Worm (Caenorhabditis elegans) whole organism, L3 larva: ENCODE data around the gene B0222.5.
A peak's percentile ranks its signal among the peaks of the same experiment; 100 is the strongest.

ENCODE experiments used
- R02D3.7 ChIP-seq: fragments of 150-350 bp; optimal IDR thresholded peaks from 2 replicates; lab custom pipeline; 2014; ENCODE audit warnings: missing biosample characterization, missing genetic modification characterization
- ZK546.5 ChIP-seq: sonication (generic microtip); optimal IDR thresholded peaks from 2 replicates; lab custom pipeline; 2017; ENCODE audit warnings: missing biosample characterization, missing genetic modification characterization
- aly-2 ChIP-seq: fragments of 150-350 bp; optimal IDR thresholded peaks from 2 replicates; lab custom pipeline; 2014; ENCODE audit warnings: missing biosample characterization, missing genetic modification characterization
- ama-1 ChIP-seq: fragments of 150-350 bp; optimal IDR thresholded peaks from 2 replicates; lab custom pipeline; 2018
- ceh-16 ChIP-seq: sonication (generic microtip); optimal IDR thresholded peaks from 2 replicates; lab custom pipeline; 2017; ENCODE audit warnings: missing biosample characterization, missing genetic modification characterization
- ceh-28 ChIP-seq: fragments of 150-350 bp; optimal IDR thresholded peaks from 2 replicates; lab custom pipeline; 2014; ENCODE audit warnings: missing biosample characterization, missing genetic modification reagents, missing genetic modification characterization
- ceh-82 ChIP-seq: fragments of 150-350 bp; optimal IDR thresholded peaks from 2 replicates; lab custom pipeline; 2014; ENCODE audit warnings: missing biosample characterization, missing genetic modification characterization
- ceh-9 ChIP-seq: sonication (generic microtip); optimal IDR thresholded peaks from 2 replicates; lab custom pipeline; 2018; ENCODE audit warnings: missing biosample characterization, missing genetic modification characterization
- daf-12 ChIP-seq: fragments of 150-350 bp; optimal IDR thresholded peaks from 2 replicates; lab custom pipeline; 2014; ENCODE audit warnings: missing biosample characterization, missing genetic modification reagents, missing genetic modification characterization
- egl-27 ChIP-seq: sonication (generic microtip); optimal IDR thresholded peaks from 4 replicates; lab custom pipeline; 2017; ENCODE audit warnings: missing biosample characterization, missing genetic modification reagents, missing genetic modification characterization
- egl-5 ChIP-seq: fragments of 150-350 bp; optimal IDR thresholded peaks from 2 replicates; lab custom pipeline; 2017; ENCODE audit warnings: missing biosample characterization, missing genetic modification reagents, missing genetic modification characterization, inconsistent platforms
- elt-1 ChIP-seq: fragments of 150-350 bp; optimal IDR thresholded peaks from 2 replicates; lab custom pipeline; 2014; ENCODE audit warnings: missing biosample characterization, missing genetic modification characterization
- elt-2 ChIP-seq: sonication (generic microtip); optimal IDR thresholded peaks from 2 replicates; lab custom pipeline; 2016; ENCODE audit warnings: missing genetic modification reagents, mild to moderate bottlenecking, missing genetic modification characterization, missing compliant biosample characterization
- elt-3 ChIP-seq, 3 experiments: fragments of 150-350 bp in 1 of 3; sonication (generic microtip) in 2 of 3; optimal IDR thresholded peaks; 2 replicates in 2 of 3; 4 replicates in 1 of 3; lab custom pipeline; 2014 to 2017; ENCODE audit warnings: missing biosample characterization in 3 of 3, missing genetic modification characterization in 3 of 3
- eor-1 ChIP-seq, 2 experiments: fragments of 150-350 bp; optimal IDR thresholded peaks; 2 replicates each; lab custom pipeline; 2014 to 2018; ENCODE audit warnings: missing biosample characterization in 2 of 2, missing genetic modification characterization in 2 of 2
- fkh-10 ChIP-seq: sonication (generic microtip); optimal IDR thresholded peaks from 2 replicates; lab custom pipeline; 2017; ENCODE audit warnings: missing biosample characterization, missing genetic modification reagents, missing genetic modification characterization
- fkh-2 ChIP-seq: fragments of 150-350 bp; optimal IDR thresholded peaks from 2 replicates; lab custom pipeline; 2014; ENCODE audit warnings: missing biosample characterization, missing genetic modification reagents, missing genetic modification characterization
- fos-1 ChIP-seq: fragments of 150-350 bp; optimal IDR thresholded peaks from 2 replicates; lab custom pipeline; 2014; ENCODE audit warnings: missing biosample characterization, missing genetic modification characterization
- hmg-11 ChIP-seq: sonication (generic microtip); optimal IDR thresholded peaks from 2 replicates; lab custom pipeline; 2016; ENCODE audit warnings: missing genetic modification characterization, missing compliant biosample characterization
- jun-1 ChIP-seq: fragments of 150-350 bp; optimal IDR thresholded peaks from 2 replicates; lab custom pipeline; 2014; ENCODE audit warnings: missing biosample characterization, missing genetic modification reagents, missing genetic modification characterization
- lin-15B ChIP-seq: fragments of 150-350 bp; optimal IDR thresholded peaks from 2 replicates; lab custom pipeline; 2014; ENCODE audit warnings: missing biosample characterization, missing genetic modification characterization
- lin-39 ChIP-seq: fragments of 150-350 bp; optimal IDR thresholded peaks from 2 replicates; lab custom pipeline; 2018; ENCODE audit warnings: missing biosample characterization, missing genetic modification reagents, missing genetic modification characterization
- lsy-12 ChIP-seq: sonication (generic microtip); optimal IDR thresholded peaks from 2 replicates; lab custom pipeline; 2016; ENCODE audit warnings: mild to moderate bottlenecking, missing genetic modification characterization, missing compliant biosample characterization
- mdl-1 ChIP-seq: fragments of 150-350 bp; optimal IDR thresholded peaks from 2 replicates; lab custom pipeline; 2014; ENCODE audit warnings: missing biosample characterization, missing genetic modification characterization
- mml-1 ChIP-seq: fragments of 150-350 bp; sonication (generic microtip); optimal IDR thresholded peaks from 3 replicates; lab custom pipeline; 2014; ENCODE audit warnings: missing biosample characterization, missing genetic modification characterization
- nfya-1 ChIP-seq: sonication (generic microtip); optimal IDR thresholded peaks from 2 replicates; lab custom pipeline; 2017; ENCODE audit warnings: missing genetic modification characterization, mild to moderate bottlenecking, missing compliant biosample characterization, antibody characterized with exemption, moderate library complexity; ENCODE audit not compliant: insufficient read depth
- nhr-11 ChIP-seq: fragments of 150-350 bp; optimal IDR thresholded peaks from 2 replicates; lab custom pipeline; 2014; ENCODE audit warnings: missing biosample characterization, missing genetic modification characterization
- nhr-12 ChIP-seq: fragments of 150-350 bp; optimal IDR thresholded peaks from 2 replicates; lab custom pipeline; 2014; ENCODE audit warnings: missing biosample characterization, missing genetic modification characterization
- nhr-23 ChIP-seq: fragments of 150-350 bp; optimal IDR thresholded peaks from 2 replicates; lab custom pipeline; 2014; ENCODE audit warnings: missing biosample characterization, missing genetic modification reagents, missing genetic modification characterization
- nhr-237 ChIP-seq: fragments of 150-350 bp; optimal IDR thresholded peaks from 2 replicates; lab custom pipeline; 2014; ENCODE audit warnings: missing biosample characterization, missing genetic modification characterization
- nhr-25 ChIP-seq: sonication (generic microtip); optimal IDR thresholded peaks from 2 replicates; lab custom pipeline; 2017; ENCODE audit warnings: missing biosample characterization, missing genetic modification characterization
- nhr-28 ChIP-seq: fragments of 150-350 bp; optimal IDR thresholded peaks from 2 replicates; lab custom pipeline; 2014; ENCODE audit warnings: missing biosample characterization, missing genetic modification characterization
- nhr-43 ChIP-seq: sonication (generic microtip); optimal IDR thresholded peaks from 2 replicates; lab custom pipeline; 2016; ENCODE audit warnings: mild to moderate bottlenecking, missing genetic modification characterization, missing compliant biosample characterization; ENCODE audit not compliant: poor library complexity, severe bottlenecking
- nhr-67 ChIP-seq: fragments of 150-350 bp; optimal IDR thresholded peaks from 2 replicates; lab custom pipeline; 2014; ENCODE audit warnings: missing biosample characterization, missing genetic modification characterization
- nhr-76 ChIP-seq: fragments of 150-350 bp; sonication (generic microtip); optimal IDR thresholded peaks from 5 replicates; lab custom pipeline; 2014; ENCODE audit warnings: missing biosample characterization, missing genetic modification characterization
- nhr-77 ChIP-seq: fragments of 150-350 bp; optimal IDR thresholded peaks from 2 replicates; lab custom pipeline; 2014; ENCODE audit warnings: missing biosample characterization, missing genetic modification characterization
- pha-4 ChIP-seq: fragments of 150-350 bp; optimal IDR thresholded peaks from 2 replicates; lab custom pipeline; 2014; ENCODE audit warnings: missing biosample characterization, missing genetic modification reagents, missing genetic modification characterization
- pqm-1 ChIP-seq: fragments of 150-350 bp; optimal IDR thresholded peaks from 2 replicates; lab custom pipeline; 2017; ENCODE audit warnings: missing biosample characterization, missing genetic modification characterization, inconsistent platforms
- sea-2 ChIP-seq: fragments of 150-350 bp; sonication (generic microtip); optimal IDR thresholded peaks from 4 replicates; lab custom pipeline; 2014; ENCODE audit warnings: missing biosample characterization, missing genetic modification reagents, missing genetic modification characterization
- skn-1 ChIP-seq: fragments of 150-350 bp; optimal IDR thresholded peaks from 2 replicates; lab custom pipeline; 2014; ENCODE audit warnings: missing biosample characterization, missing genetic modification characterization
- snpc-4 ChIP-seq: fragments of 150-350 bp; optimal IDR thresholded peaks from 2 replicates; lab custom pipeline; 2014; ENCODE audit warnings: missing biosample characterization, missing genetic modification characterization
- tbx-2 ChIP-seq: sonication (generic microtip); optimal IDR thresholded peaks from 2 replicates; lab custom pipeline; 2016; ENCODE audit warnings: mild to moderate bottlenecking, missing genetic modification characterization, missing compliant biosample characterization
- unc-39 ChIP-seq: sonication (generic microtip); optimal IDR thresholded peaks from 4 replicates; lab custom pipeline; 2017; ENCODE audit warnings: missing biosample characterization, missing genetic modification characterization
- unc-62 ChIP-seq: fragments of 150-350 bp; sonication (generic microtip); optimal IDR thresholded peaks from 4 replicates; lab custom pipeline; 2014; ENCODE audit warnings: missing biosample characterization, missing genetic modification reagents, missing genetic modification characterization
- zag-1 ChIP-seq: fragments of 150-350 bp; optimal IDR thresholded peaks from 2 replicates; lab custom pipeline; 2014; ENCODE audit warnings: missing biosample characterization, missing genetic modification characterization
- ztf-11 ChIP-seq: fragments of 150-350 bp; optimal IDR thresholded peaks from 2 replicates; lab custom pipeline; 2014; ENCODE audit warnings: missing biosample characterization, missing genetic modification characterization
- ztf-4 ChIP-seq: fragments of 150-350 bp; optimal IDR thresholded peaks from 2 replicates; lab custom pipeline; 2014; ENCODE audit warnings: missing biosample characterization, missing genetic modification characterization

Gene B0222.5

ce11 chrV:9128562-9128961 lies 26.1 kb downstream of the B0222.5 start:
- TF ChIP-seq nfya-1 (tag; lab: Kevin White, UChicago) = peak; percentile 73
- TF ChIP-seq nhr-76 (tag; lab: Kevin White, UChicago) = no peak
- no peak for TF ChIP-seq daf-12 (tag; lab: Kevin White, UChicago)
- no peak for TF ChIP-seq nhr-23 (tag; lab: Kevin White, UChicago)
- no peak for TF ChIP-seq ama-1 (lab: Kevin White, UChicago)
- peak; percentile 2 for TF ChIP-seq elt-2 (tag; lab: Kevin White, UChicago)
- no peak for TF ChIP-seq ceh-82 (tag; lab: Kevin White, UChicago)
- TF ChIP-seq egl-5 (tag; lab: Kevin White, UChicago) = no peak
- no peak for TF ChIP-seq fkh-2 (tag; lab: Kevin White, UChicago)
- TF ChIP-seq nhr-11 = peak; percentile 82
- no peak for TF ChIP-seq ceh-28 (tag; lab: Kevin White, UChicago)
- TF ChIP-seq tbx-2 (tag; lab: Kevin White, UChicago) = no peak
- no peak for TF ChIP-seq ceh-9 (tag; lab: Kevin White, UChicago)
- TF ChIP-seq jun-1 (tag; lab: Kevin White, UChicago) = no peak
- TF ChIP-seq R02D3.7 (tag; lab: Kevin White, UChicago) = no peak
- no peak for TF ChIP-seq skn-1 (tag; lab: Kevin White, UChicago)
- TF ChIP-seq mml-1 (tag; lab: Kevin White, UChicago) = no peak
- no peak for TF ChIP-seq lsy-12 (tag; lab: Kevin White, UChicago)
- TF ChIP-seq ZK546.5 (tag; lab: Kevin White, UChicago) = no peak
- no peak for TF ChIP-seq aly-2 (tag; lab: Kevin White, UChicago)
- peak; percentile 16 for TF ChIP-seq lin-15B (tag; lab: Kevin White, UChicago)
- TF ChIP-seq nhr-28 (tag; lab: Kevin White, UChicago) = no peak
- TF ChIP-seq mdl-1 (tag; lab: Kevin White, UChicago) = peak; percentile 81
- TF ChIP-seq ceh-16 (tag; lab: Kevin White, UChicago) = no peak
- TF ChIP-seq snpc-4 (tag; lab: Kevin White, UChicago) = peak; percentile 41
- TF ChIP-seq elt-3 (tag; optimal IDR thresholded peaks at IDR 0.05; lab: Kevin White, UChicago) = no peak
- no peak for TF ChIP-seq egl-27 (tag; lab: Kevin White, UChicago)
- no peak for TF ChIP-seq hmg-11 (tag; lab: Kevin White, UChicago)
- no peak for TF ChIP-seq elt-1 (tag; lab: Kevin White, UChicago)
- TF ChIP-seq unc-39 (tag; lab: Kevin White, UChicago) = no peak
- no peak for TF ChIP-seq sea-2
- peak; percentile 36 for TF ChIP-seq lin-39 (tag; lab: Kevin White, UChicago)
- TF ChIP-seq fkh-10 (GFP tag; lab: Kevin White, UChicago) = peak; percentile 69
- TF ChIP-seq nhr-25 (tag; lab: Kevin White, UChicago) = no peak
- no peak for TF ChIP-seq nhr-237
- no peak for TF ChIP-seq nhr-12
- TF ChIP-seq eor-1 (tag; optimal IDR thresholded peaks at IDR 0.05; lab: Kevin White, UChicago) = no peak
- TF ChIP-seq fos-1 = no peak
- no peak for TF ChIP-seq pha-4 (tag; lab: Kevin White, UChicago)
- TF ChIP-seq unc-62 (GFP tag; lab: Kevin White, UChicago) = no peak
- no peak for TF ChIP-seq ztf-11 (tag; lab: Kevin White, UChicago)
- no peak for TF ChIP-seq pqm-1 (tag; lab: Kevin White, UChicago)
- no peak for TF ChIP-seq nhr-77
- no peak for TF ChIP-seq nhr-67 (tag; lab: Kevin White, UChicago)
- no peak for TF ChIP-seq zag-1 (tag; lab: Kevin White, UChicago)
- no peak for TF ChIP-seq ztf-4 (tag; lab: Kevin White, UChicago)
- TF ChIP-seq nhr-43 (tag; lab: Kevin White, UChicago) = no peak
